Fruit fly (Drosophila melanogaster): Measurements from ENCODE around the gene Tpc1.
A peak's percentile ranks its signal among the peaks of the same experiment; 100 is the strongest.

Gene Tpc1

dm6 chr3R:10868427-10868962 is 13.5 kb downstream of the Tpc1 start, which contains the start of the genes SelR and Tsp86D (continued):
- TF ChIP-seq CG10209 (GFP tag; optimal IDR thresholded peaks at IDR 0.05) (no peak), CG17385 (GFP tag; optimal IDR thresholded peaks at IDR 0.05) (no peak), ase (GFP tag; IDR thresholded peaks at IDR 0.05) (no peak), CG2889 (GFP tag; IDR thresholded peaks at IDR 0.05) (no peak), Lim3 (GFP tag; IDR thresholded peaks at IDR 0.05) (no peak), CG9817 (tag; optimal IDR thresholded peaks at IDR 0.05) (no peak), Spps (tag; optimal IDR thresholded peaks at IDR 0.05) (no peak), vnd (GFP tag; IDR thresholded peaks at IDR 0.05; ENCODE audit: partially characterized antibody) (no peak), jumu (GFP tag; optimal IDR thresholded peaks at IDR 0.05) (no peak), pfk (GFP tag; optimal IDR thresholded peaks at IDR 0.05) (peak; percentile 44), CG10543 (GFP tag; optimal IDR thresholded peaks at IDR 0.05) (peak; percentile 67), CG2120 (GFP tag; optimal IDR thresholded peaks at IDR 0.05) (no peak), Dref (GFP tag; IDR thresholded peaks at IDR 0.05) (peak; percentile 44), shn (GFP tag; optimal IDR thresholded peaks at IDR 0.05) (no peak), CG4404 (GFP tag; IDR thresholded peaks at IDR 0.05) (no peak), usp (GFP tag; optimal IDR thresholded peaks at IDR 0.05) (no peak), sna (GFP tag; IDR thresholded peaks at IDR 0.05; ENCODE audit: partially characterized antibody) (peak; percentile 74), toy (GFP tag; IDR thresholded peaks at IDR 0.05) (no peak), CG10565 (GFP tag; optimal IDR thresholded peaks at IDR 0.05) (no peak), repo (GFP tag; optimal IDR thresholded peaks at IDR 0.05) (peak; percentile 51), CG32772 (GFP tag; IDR thresholded peaks at IDR 0.05) (no peak), dan (GFP tag; IDR thresholded peaks at IDR 0.05) (no peak), Dad (GFP tag; optimal IDR thresholded peaks at IDR 0.05) (no peak), BEAF-32 (GFP tag; optimal IDR thresholded peaks at IDR 0.05) (peak; percentile 75), hb (GFP tag; IDR thresholded peaks at IDR 0.05; ENCODE audit: partially characterized antibody) (0 out of 3 replicates have a peak, but pooled peaks have one; percentile 28), insv (GFP tag; optimal IDR thresholded peaks at IDR 0.05) (peak in 1 of 2 experiments; percentile 35), ato (GFP tag; IDR thresholded peaks at IDR 0.05; ENCODE audit: partially characterized antibody) (0 out of 2 replicates have a peak, but pooled peaks have one; percentile 12), tna (GFP tag; IDR thresholded peaks at IDR 0.05; ENCODE audit: partially characterized antibody) (no peak; the same call in none of the 2 replicates), pb (GFP tag; optimal IDR thresholded peaks at IDR 0.05) (no peak), CG3163 (GFP tag; optimal IDR thresholded peaks at IDR 0.05) (no peak), CG14710 (tag; optimal IDR thresholded peaks at IDR 0.05) (peak; percentile 65), CG6791 (GFP tag; IDR thresholded peaks at IDR 0.05; ENCODE audit: partially characterized antibody) (peak; percentile 64; the same call in 2 of the 3 replicates), Deaf1 (tag; optimal IDR thresholded peaks at IDR 0.05) (peak; percentile 28), CG11085 (GFP tag; IDR thresholded peaks at IDR 0.05) (no peak), CG7372 (GFP tag; IDR thresholded peaks at IDR 0.05) (no peak), CG16779 (GFP tag; IDR thresholded peaks at IDR 0.05) (no peak), sqz (GFP tag; optimal IDR thresholded peaks at IDR 0.05) (peak; percentile 80), Dfd (GFP tag; optimal IDR thresholded peaks at IDR 0.05) (no peak), Fer3 (tag; optimal IDR thresholded peaks at IDR 0.05) (peak; percentile 36), unpg (GFP tag; optimal IDR thresholded peaks at IDR 0.05) (peak; percentile 40), CG14667 (GFP tag; IDR thresholded peaks at IDR 0.05) (no peak), CG9876 (GFP tag; optimal IDR thresholded peaks at IDR 0.05) (no peak), CG6854 (GFP tag; optimal IDR thresholded peaks at IDR 0.05) (peak; percentile 42), seq (GFP tag; IDR thresholded peaks at IDR 0.05) (no peak), psq (GFP tag; optimal IDR thresholded peaks at IDR 0.05) (no peak), CG31388 (GFP tag; optimal IDR thresholded peaks at IDR 0.05) (no peak), Dip3 (GFP tag; optimal IDR thresholded peaks at IDR 0.05) (no peak), pros (GFP tag; optimal IDR thresholded peaks at IDR 0.05) (no peak), Hand (GFP tag; optimal IDR thresholded peaks at IDR 0.05) (peak; percentile 9), wdn (GFP tag; IDR thresholded peaks at IDR 0.05) (no peak)
